Fruit fly (Drosophila melanogaster): ENCODE results near the gene PIG-Wa.
A peak's percentile ranks its signal among the peaks of the same experiment; 100 is the strongest.

The PIG-Wa gene

dm6 chr2L:2433494-2434054 is 50.6 kb downstream of the PIG-Wa start (continued):
- peak; percentile 41 for TF ChIP-seq CG9727 (GFP tag; optimal IDR thresholded peaks at IDR 0.05)
- TF ChIP-seq run (tag; optimal IDR thresholded peaks at IDR 0.05), result peak; percentile 63
- no peak for TF ChIP-seq zf30C (GFP tag; optimal IDR thresholded peaks at IDR 0.05)
- TF ChIP-seq CG11560 (tag; IDR thresholded peaks at IDR 0.05), result 0 out of 3 replicates have a peak, but pooled peaks have one; percentile 15
- TF ChIP-seq knrl (GFP tag; IDR thresholded peaks at IDR 0.05; ENCODE audit: partially characterized antibody), result no peak
- peak; percentile 29 for TF ChIP-seq Nf-YC (tag; optimal IDR thresholded peaks at IDR 0.05)
- peak; percentile 52 for TF ChIP-seq Bdp1 (GFP tag; optimal IDR thresholded peaks at IDR 0.05)
- peak; percentile 70 for TF ChIP-seq danr (GFP tag; IDR thresholded peaks at IDR 0.05)
- peak; percentile 59 for TF ChIP-seq Bteb2 (GFP tag; optimal IDR thresholded peaks at IDR 0.05)
- TF ChIP-seq Six4 (GFP tag; optimal IDR thresholded peaks at IDR 0.05), result peak; percentile 70
- TF ChIP-seq CG17802 (tag; optimal IDR thresholded peaks at IDR 0.05), result peak; percentile 54
- peak; percentile 88 for TF ChIP-seq unpg (GFP tag; optimal IDR thresholded peaks at IDR 0.05)
- peak; percentile 55 for TF ChIP-seq da (GFP tag; optimal IDR thresholded peaks at IDR 0.05)
- TF ChIP-seq CG13123 (GFP tag; optimal IDR thresholded peaks at IDR 0.05), result peak; percentile 62
- peak; percentile 53 for TF ChIP-seq Hmr (GFP tag; optimal IDR thresholded peaks at IDR 0.05)
- TF ChIP-seq gro (GFP tag; optimal IDR thresholded peaks at IDR 0.05), result peak; percentile 19
- TF ChIP-seq amos (GFP tag; IDR thresholded peaks at IDR 0.05; ENCODE audit: partially characterized antibody), result no peak
- peak; percentile 63 for TF ChIP-seq Deaf1 (tag; optimal IDR thresholded peaks at IDR 0.05)
- TF ChIP-seq NFAT (GFP tag; IDR thresholded peaks at IDR 0.05), result no peak; the same call in 1 of the 2 replicates
- TF ChIP-seq Med (GFP tag), result peak; percentile 97
- no peak for TF ChIP-seq Adf1 (GFP tag; IDR thresholded peaks at IDR 0.05)
- TF ChIP-seq fd64A (GFP tag; optimal IDR thresholded peaks at IDR 0.05), result peak; percentile 56
- TF ChIP-seq CG7556 (GFP tag; optimal IDR thresholded peaks at IDR 0.05), result peak; percentile 76
- peak; percentile 59 for TF ChIP-seq cato (GFP tag; optimal IDR thresholded peaks at IDR 0.05; ENCODE audit: borderline replicate concordance)
- no peak for TF ChIP-seq CG15479 (GFP tag; optimal IDR thresholded peaks at IDR 0.05)
- peak; percentile 76 for TF ChIP-seq CG1024 (GFP tag; IDR thresholded peaks at IDR 0.05)
- no peak for TF ChIP-seq emc (GFP tag; optimal IDR thresholded peaks at IDR 0.05)
- TF ChIP-seq Gug (GFP tag; IDR thresholded peaks at IDR 0.05), result peak; percentile 68; the same call in 3 of the 4 replicates
- TF ChIP-seq CG16863 (GFP tag; optimal IDR thresholded peaks at IDR 0.05), result peak; percentile 86
- peak; percentile 30 for TF ChIP-seq CG2120 (GFP tag; optimal IDR thresholded peaks at IDR 0.05)
- TF ChIP-seq CG11247 (GFP tag; IDR thresholded peaks at IDR 0.05), result peak; percentile 73
- peak; percentile 93 for TF ChIP-seq Aef1 (GFP tag; IDR thresholded peaks at IDR 0.05)
- TF ChIP-seq hb (GFP tag; IDR thresholded peaks at IDR 0.05; ENCODE audit: partially characterized antibody), result no peak
- TF ChIP-seq caup (GFP tag; optimal IDR thresholded peaks at IDR 0.05; ENCODE audit: severe bottlenecking), result peak; percentile 64
- TF ChIP-seq CG3065 (GFP tag; optimal IDR thresholded peaks at IDR 0.05), result peak; percentile 23
- peak; percentile 73 for TF ChIP-seq CG9609 (GFP tag; optimal IDR thresholded peaks at IDR 0.05)
- TF ChIP-seq zfh1 (GFP tag; IDR thresholded peaks at IDR 0.05), result peak; percentile 93
- TF ChIP-seq pho (GFP tag; optimal IDR thresholded peaks at IDR 0.05), result peak; percentile 61
- TF ChIP-seq dpn (GFP tag; optimal IDR thresholded peaks at IDR 0.05), result peak; percentile 87 to 88
- TF ChIP-seq stwl (tag; optimal IDR thresholded peaks at IDR 0.05), result no peak
- TF ChIP-seq CG18619 (GFP tag; optimal IDR thresholded peaks at IDR 0.05), result peak; percentile 62
- no peak for TF ChIP-seq gsb (GFP tag; IDR thresholded peaks at IDR 0.05)
- TF ChIP-seq Dbx (GFP tag; IDR thresholded peaks at IDR 0.05), result peak; percentile 52; the same call in 1 of the 3 replicates
- TF ChIP-seq bigmax (GFP tag; optimal IDR thresholded peaks at IDR 0.05), result no peak
- peak; percentile 80 for TF ChIP-seq CG13624 (GFP tag; optimal IDR thresholded peaks at IDR 0.05)
- TF ChIP-seq Poxn (GFP tag; IDR thresholded peaks at IDR 0.05), result no peak
- peak; percentile 70 for TF ChIP-seq bowl (GFP tag; IDR thresholded peaks at IDR 0.05)
- TF ChIP-seq cas (GFP tag; IDR thresholded peaks at IDR 0.05), result peak; percentile 21; the same call in 1 of the 2 replicates
- peak; percentile 74 for TF ChIP-seq ems (GFP tag; optimal IDR thresholded peaks at IDR 0.05)
- peak; percentile 84 for TF ChIP-seq repo (GFP tag; optimal IDR thresholded peaks at IDR 0.05)
